Worm (Caenorhabditis elegans): ENCODE results near the gene C54H2.4.

DNA sequence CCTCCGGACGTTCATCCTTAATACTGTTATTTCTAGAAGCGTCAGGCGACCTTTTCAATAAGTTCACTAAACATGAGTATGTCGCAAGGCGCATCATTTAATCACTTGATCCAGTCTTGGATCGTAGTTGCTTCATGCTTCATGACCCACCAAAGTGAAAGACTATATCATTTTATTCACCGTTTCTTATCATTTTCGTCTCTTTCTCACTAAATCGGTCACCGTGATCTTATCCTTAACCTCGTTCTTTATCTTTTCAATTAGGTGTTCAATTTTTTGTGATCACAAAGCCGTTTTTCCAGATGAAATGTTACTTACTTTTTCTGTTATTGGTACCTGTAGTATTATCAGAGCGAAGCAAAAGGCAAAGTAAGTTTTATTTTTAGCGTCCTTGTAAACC lies 17.3 kb upstream of the C54H2.4 start, which contains the start of gene F46G11.2:
- TF ChIP-seq drap-1 (GFP tag; optimal IDR thresholded peaks at IDR 0.05) (no peak), nhr-28 (tag; optimal IDR thresholded peaks at IDR 0.05) (no peak), mep-1 (tag; optimal IDR thresholded peaks at IDR 0.05) (no peak), tbx-8 (GFP tag; optimal IDR thresholded peaks at IDR 0.05) (no peak), unc-120 (tag; optimal IDR thresholded peaks at IDR 0.05; ENCODE audit: poor library complexity, severe bottlenecking) (no peak)

Data from whole organism, mixed stage, embryonic.